Fruit fly (Drosophila melanogaster) S2 (cell line): Measurements from ENCODE around the gene CG10680.

ENCODE experiments used
- CG8478 ChIP-seq: fragments of >200 bp; optimal IDR thresholded peaks from 2 replicates; lab custom pipeline; 2018
- CTCF ChIP-seq, 2 experiments: fragments of >200 bp; optimal IDR thresholded peaks; 2 replicates each; lab custom pipeline; 2018

DNA sequence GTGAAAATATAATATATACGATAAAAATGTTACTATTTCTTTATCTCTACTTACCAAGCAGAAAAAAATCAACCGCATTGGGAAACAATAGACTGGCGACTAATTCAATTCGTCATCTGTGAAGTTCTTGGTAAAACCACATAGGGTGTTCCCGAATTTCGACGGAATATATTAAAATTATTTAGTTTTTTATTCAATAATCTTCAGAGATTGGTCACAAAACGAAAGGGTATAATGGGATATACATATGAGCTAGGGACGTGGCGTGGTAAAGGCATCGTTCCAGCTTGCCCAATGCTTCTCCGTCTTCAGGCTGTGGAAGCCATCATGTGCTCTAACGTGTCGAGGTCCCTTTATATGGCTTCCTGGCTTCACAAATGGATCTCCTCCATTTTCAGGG lies 2.4 kb upstream of the CG10680 start, which contains the start of gene CG42866:
- no peak for TF ChIP-seq CG8478 (lab: Kevin White, UChicago)
- TF ChIP-seq CTCF (optimal IDR thresholded peaks at IDR 0.05; lab: Kevin White, UChicago): no peak
